Fruit fly (Drosophila melanogaster): ENCODE data around the gene CG4768.

CG4768 gene

dm6 chrX:16751579-16752156 is 40.3 kb upstream of the CG4768 start, which contains the start of gene goe (continued):
- TF ChIP-seq Dref (GFP tag; IDR thresholded peaks at IDR 0.05) (peak; percentile 65), scrt (GFP tag; optimal IDR thresholded peaks at IDR 0.05) (peak; percentile 64), ci (GFP tag; IDR thresholded peaks at IDR 0.05) (peak; percentile 96), mirr (GFP tag; optimal IDR thresholded peaks at IDR 0.05) (peak; percentile 70), gcm (GFP tag; optimal IDR thresholded peaks at IDR 0.05) (peak; percentile 46), tap (tag; optimal IDR thresholded peaks at IDR 0.05) (peak; percentile 34), mam (GFP tag; optimal IDR thresholded peaks at IDR 0.05) (peak; percentile 89), Lpt (GFP tag; optimal IDR thresholded peaks at IDR 0.05) (no peak), CG10979 (tag; optimal IDR thresholded peaks at IDR 0.05) (peak; percentile 30), CG4730 (GFP tag; IDR thresholded peaks at IDR 0.05) (peak; percentile 54), CG1647 (GFP tag; optimal IDR thresholded peaks at IDR 0.05) (peak; percentile 40), her (GFP tag; optimal IDR thresholded peaks at IDR 0.05) (peak; percentile 79), Rfx (GFP tag; IDR thresholded peaks at IDR 0.05) (peak; percentile 91), emc (GFP tag; optimal IDR thresholded peaks at IDR 0.05) (peak; percentile 59), CG1602 (GFP tag; optimal IDR thresholded peaks at IDR 0.05) (peak; percentile 70), insv (GFP tag; optimal IDR thresholded peaks at IDR 0.05) (peak in 1 of 2 experiments; percentile 78), ttk (GFP tag; IDR thresholded peaks at IDR 0.05) (peak; percentile 74), psq (GFP tag; optimal IDR thresholded peaks at IDR 0.05) (peak; percentile 52), Dip2 (GFP tag; IDR thresholded peaks at IDR 0.05) (no peak), CG16813 (GFP tag; IDR thresholded peaks at IDR 0.05; ENCODE audit: partially characterized antibody) (peak; percentile 92), CG9727 (GFP tag; optimal IDR thresholded peaks at IDR 0.05) (peak; percentile 84), CG11560 (tag; IDR thresholded peaks at IDR 0.05) (peak; percentile 51; the same call in 2 of the 3 replicates), CG12299 (tag; optimal IDR thresholded peaks at IDR 0.05) (peak; percentile 78), ssp (GFP tag; IDR thresholded peaks at IDR 0.05) (peak; percentile 63), CG8359 (GFP tag; optimal IDR thresholded peaks at IDR 0.05; ENCODE audit: borderline replicate concordance) (no peak), abd-A (tag; optimal IDR thresholded peaks at IDR 0.05) (no peak), rib (GFP tag; IDR thresholded peaks at IDR 0.05) (no peak; the same call in 1 of the 2 replicates), pnt (GFP tag; optimal IDR thresholded peaks at IDR 0.05) (peak; percentile 71), cg (GFP tag; optimal IDR thresholded peaks at IDR 0.05) (peak; percentile 53), CG34224 (GFP tag; IDR thresholded peaks at IDR 0.05; ENCODE audit: partially characterized antibody) (peak; percentile 86), Vsx1 (GFP tag; optimal IDR thresholded peaks at IDR 0.05) (peak; percentile 80), H2.0 (GFP tag; IDR thresholded peaks at IDR 0.05) (peak; percentile 78), CG11093 (GFP tag; IDR thresholded peaks at IDR 0.05) (peak; percentile 49; the same call in 2 of the 3 replicates), CG8765 (GFP tag; IDR thresholded peaks at IDR 0.05) (peak; percentile 63), Scr (GFP tag; IDR thresholded peaks at IDR 0.05; ENCODE audit: partially characterized antibody) (peak; percentile 89), org-1 (GFP tag; optimal IDR thresholded peaks at IDR 0.05) (peak; percentile 77), p53 (GFP tag; optimal IDR thresholded peaks at IDR 0.05) (peak; percentile 85), YL-1 (GFP tag; optimal IDR thresholded peaks at IDR 0.05) (peak; percentile 50), fru (optimal IDR thresholded peaks at IDR 0.05) (no peak), Mad (GFP tag; optimal IDR thresholded peaks at IDR 0.05) (peak; percentile 89), chm (GFP tag; IDR thresholded peaks at IDR 0.05) (peak; percentile 88), CG18262 (tag; optimal IDR thresholded peaks at IDR 0.05) (peak; percentile 31), pb (GFP tag; optimal IDR thresholded peaks at IDR 0.05) (peak; percentile 65), wor (GFP tag; IDR thresholded peaks at IDR 0.05) (no peak), CG16779 (GFP tag; IDR thresholded peaks at IDR 0.05) (peak; percentile 74; the same call in 1 of the 2 replicates), cato (GFP tag; optimal IDR thresholded peaks at IDR 0.05; ENCODE audit: borderline replicate concordance) (peak; percentile 29), HmgD (GFP tag; optimal IDR thresholded peaks at IDR 0.05) (peak; percentile 91), CG8281 (tag; optimal IDR thresholded peaks at IDR 0.05) (peak; percentile 39), eve (GFP tag; optimal IDR thresholded peaks at IDR 0.05) (no peak), Lhr (GFP tag; optimal IDR thresholded peaks at IDR 0.05) (peak; percentile 95), Hey (tag; optimal IDR thresholded peaks at IDR 0.05) (peak; percentile 64)

Data from whole organism, embryonic.